Fruit fly (Drosophila melanogaster) whole organism, wandering third instar larva: Measurements from ENCODE around the gene CG15211.

ENCODE experiments used
- Abd-B ChIP-seq: fragments of >200 bp; optimal IDR thresholded peaks from 2 replicates; lab custom pipeline; 2017; ENCODE audit warnings: missing biosample characterization, missing genetic modification characterization
- CG32264 ChIP-seq: fragments of 200-800 bp; sonication (Bioruptor generic); optimal IDR thresholded peaks from 2 replicates; lab custom pipeline; 2016; ENCODE audit warnings: missing biosample characterization, missing genetic modification characterization
- CrebA ChIP-seq: fragments of 200-800 bp; sonication (Bioruptor generic); optimal IDR thresholded peaks from 2 replicates; lab custom pipeline; 2016; ENCODE audit warnings: missing biosample characterization, mild to moderate bottlenecking, missing genetic modification characterization, borderline replicate concordance
- Dfd ChIP-seq: fragments of >200 bp; optimal IDR thresholded peaks from 2 replicates; lab custom pipeline; 2017; ENCODE audit warnings: missing biosample characterization, missing genetic modification characterization
- GATAd ChIP-seq: sonication (Bioruptor generic); optimal IDR thresholded peaks from 2 replicates; lab custom pipeline; 2016; ENCODE audit warnings: missing biosample characterization, missing genetic modification characterization
- HLH106 ChIP-seq: fragments of 200-800 bp; optimal IDR thresholded peaks from 3 replicates; lab custom pipeline; 2019; ENCODE audit warnings: missing biosample characterization, mild to moderate bottlenecking, missing genetic modification characterization, moderate library complexity
- Hr78 ChIP-seq: fragments of >200 bp; optimal IDR thresholded peaks from 2 replicates; lab custom pipeline; 2017; ENCODE audit warnings: missing biosample characterization, missing genetic modification characterization
- Hr83 ChIP-seq: fragments of 200-300 bp; sonication (Bioruptor generic); optimal IDR thresholded peaks from 2 replicates; lab custom pipeline; 2016; ENCODE audit warnings: missing biosample characterization, mild to moderate bottlenecking, missing genetic modification characterization, moderate library complexity; ENCODE audit not compliant: poor library complexity, severe bottlenecking
- Mio ChIP-seq: sonication (Bioruptor generic); optimal IDR thresholded peaks from 2 replicates; lab custom pipeline; 2016; ENCODE audit warnings: missing biosample characterization, missing genetic modification characterization
- Myc ChIP-seq: fragments of >200 bp; optimal IDR thresholded peaks from 2 replicates; lab custom pipeline; 2017
- N ChIP-seq: fragments of >200 bp; optimal IDR thresholded peaks from 2 replicates; lab custom pipeline; 2018; ENCODE audit warnings: missing biosample characterization, missing external identifiers, missing genetic modification characterization
- OdsH ChIP-seq: fragments of 200-800 bp; sonication (Bioruptor generic); optimal IDR thresholded peaks from 2 replicates; lab custom pipeline; 2016; ENCODE audit warnings: missing biosample characterization, mild to moderate bottlenecking, missing genetic modification characterization
- Rel ChIP-seq, 2 experiments: fragments of 200-800 bp; sonication (Bioruptor generic) in 1 of 2; optimal IDR thresholded peaks; 2 replicates in 1 of 2; 3 replicates in 1 of 2; lab custom pipeline; 2016 to 2019; ENCODE audit warnings: mild to moderate bottlenecking in 2 of 2, missing biosample characterization in 2 of 2, missing genetic modification characterization in 2 of 2, moderate library complexity in 1 of 2
- Sp1 ChIP-seq: fragments of 200-800 bp; sonication (Bioruptor generic); optimal IDR thresholded peaks from 3 replicates; lab custom pipeline; 2019; ENCODE audit warnings: missing biosample characterization, mild to moderate bottlenecking, missing genetic modification characterization, moderate library complexity
- Vsx2 ChIP-seq: fragments of 200-300, 225-300 bp; sonication (Bioruptor generic); optimal IDR thresholded peaks from 2 replicates; lab custom pipeline; 2018; ENCODE audit warnings: missing biosample characterization, missing genetic modification characterization; ENCODE audit not compliant: partially characterized antibody
- br ChIP-seq: fragments of 200-800 bp; sonication (Bioruptor generic); optimal IDR thresholded peaks from 2 replicates; lab custom pipeline; 2016; ENCODE audit warnings: missing biosample characterization, missing genetic modification characterization
- brk ChIP-seq: fragments of 200-800 bp; sonication (Bioruptor generic); optimal IDR thresholded peaks from 2 replicates; lab custom pipeline; 2016; ENCODE audit warnings: missing biosample characterization, mild to moderate bottlenecking, missing genetic modification characterization
- dl ChIP-seq, 2 experiments: fragments of 175-275, 200-275 bp in 1 of 2; fragments of 200-275 bp in 1 of 2; sonication (Bioruptor generic); optimal IDR thresholded peaks; lab custom pipeline; 2018; ENCODE audit warnings: mild to moderate bottlenecking in 2 of 2, missing biosample characterization in 2 of 2, missing genetic modification characterization in 2 of 2, moderate library complexity in 2 of 2; ENCODE audit not compliant: partially characterized antibody in 2 of 2, insufficient read depth in 1 of 2
- dmrt93B ChIP-seq: fragments of 200-800 bp; sonication (Bioruptor generic); optimal IDR thresholded peaks from 2 replicates; lab custom pipeline; 2018; ENCODE audit warnings: missing biosample characterization, mild to moderate bottlenecking, missing genetic modification characterization
- dsf ChIP-seq: sonication (Bioruptor generic); optimal IDR thresholded peaks from 2 replicates; lab custom pipeline; 2016; ENCODE audit warnings: missing biosample characterization, missing genetic modification characterization, borderline replicate concordance
- ey ChIP-seq: fragments of 200-800 bp; sonication (Bioruptor generic); optimal IDR thresholded peaks from 2 replicates; lab custom pipeline; 2016; ENCODE audit warnings: missing biosample characterization, missing genetic modification characterization
- foxo ChIP-seq, 2 experiments: fragments of 200-800 bp; sonication (Bioruptor generic); optimal IDR thresholded peaks; 2 replicates in 1 of 2; 3 replicates in 1 of 2; lab custom pipeline; 2016 to 2017; ENCODE audit warnings: missing biosample characterization in 2 of 2, missing genetic modification characterization in 2 of 2
- fru ChIP-seq: fragments of 200-800 bp; sonication (Bioruptor generic); optimal IDR thresholded peaks from 3 replicates; lab custom pipeline; 2016; ENCODE audit warnings: missing biosample characterization, mild to moderate bottlenecking, missing genetic modification characterization
- h ChIP-seq: fragments of 200-800 bp; sonication (Bioruptor generic); optimal IDR thresholded peaks from 3 replicates; lab custom pipeline; 2016; ENCODE audit warnings: missing biosample characterization, mild to moderate bottlenecking, missing genetic modification characterization
- jim ChIP-seq: fragments of 175-275, 200-325 bp; sonication (Bioruptor generic); optimal IDR thresholded peaks from 2 replicates; lab custom pipeline; 2016; ENCODE audit warnings: missing biosample characterization, mild to moderate bottlenecking, missing genetic modification characterization
- lola ChIP-seq: fragments of >200 bp; optimal IDR thresholded peaks from 2 replicates; lab custom pipeline; 2017; ENCODE audit warnings: missing biosample characterization, missing genetic modification characterization
- pan ChIP-seq: fragments of >200 bp; optimal IDR thresholded peaks from 2 replicates; lab custom pipeline; 2017
- psq ChIP-seq: fragments of 200-800 bp; sonication (Bioruptor generic); optimal IDR thresholded peaks from 3 replicates; lab custom pipeline; 2017; ENCODE audit warnings: missing biosample characterization, mild to moderate bottlenecking, missing genetic modification characterization, moderate library complexity
- rgr ChIP-seq: fragments of 200-800 bp; sonication (Bioruptor generic); optimal IDR thresholded peaks from 3 replicates; lab custom pipeline; 2016; ENCODE audit warnings: missing biosample characterization, mild to moderate bottlenecking, missing genetic modification characterization
- sage ChIP-seq: fragments of 200-800 bp; sonication (Bioruptor generic); optimal IDR thresholded peaks from 2 replicates; lab custom pipeline; 2016; ENCODE audit warnings: missing biosample characterization, mild to moderate bottlenecking, missing genetic modification characterization
- tai ChIP-seq: sonication (Bioruptor generic); optimal IDR thresholded peaks from 2 replicates; lab custom pipeline; 2016; ENCODE audit warnings: missing biosample characterization, missing genetic modification characterization
- woc ChIP-seq: sonication (Bioruptor generic); optimal IDR thresholded peaks from 2 replicates; lab custom pipeline; 2016; ENCODE audit warnings: missing biosample characterization, mild to moderate bottlenecking, missing genetic modification characterization

CG15211 gene

DNA sequence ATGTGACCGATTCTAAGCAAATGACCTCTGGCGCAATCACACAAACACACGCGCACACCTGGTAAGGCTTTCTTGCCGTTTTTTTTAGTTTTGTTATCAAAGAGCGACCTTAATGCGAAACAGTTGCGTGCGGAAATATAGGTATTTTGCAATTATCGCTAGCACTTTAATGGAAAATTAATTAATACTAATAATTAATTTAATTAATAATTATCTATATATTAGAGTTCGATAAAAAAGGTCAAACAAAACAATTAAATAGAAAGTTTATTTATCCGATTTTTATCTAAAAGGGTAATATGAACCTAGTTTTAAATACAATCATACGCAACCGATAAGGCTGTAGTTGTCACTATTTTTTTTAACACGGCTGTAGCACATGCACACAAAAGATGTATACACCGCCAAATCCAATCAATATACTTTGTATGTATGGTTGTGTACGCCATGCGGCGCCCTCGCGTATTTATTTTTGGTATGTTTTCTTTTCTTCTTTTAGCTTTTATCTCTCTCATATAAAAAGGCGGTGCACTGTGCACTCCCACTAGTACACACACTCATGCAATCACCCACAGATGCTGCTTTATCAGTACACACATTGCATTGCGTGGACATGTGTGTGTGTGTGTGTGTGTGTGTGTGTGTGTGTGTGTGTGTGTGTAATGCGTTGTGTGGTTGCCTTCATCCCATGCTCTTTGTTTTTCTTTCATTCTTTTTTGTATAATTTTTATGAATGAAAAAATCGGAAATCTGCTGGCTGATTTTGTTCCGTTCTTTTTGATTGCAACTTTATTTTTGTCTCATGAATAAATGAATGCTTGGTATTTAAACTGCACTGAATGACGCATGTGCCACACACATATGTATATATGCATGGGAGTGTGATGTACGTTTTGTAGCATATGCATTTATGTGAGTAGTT is 30.4 kb downstream of the CG15211 start:
- TF ChIP-seq pan (lab: Kevin White, UChicago) (no peak), HLH106 (tag; lab: Kevin White, UChicago) (peak; percentile 66), OdsH (GFP tag; lab: Kevin White, UChicago) (peak; percentile 21), jim (GFP tag; lab: Kevin White, UChicago) (no peak), Sp1 (GFP tag; lab: Kevin White, UChicago) (peak; percentile 65), foxo (GFP tag; optimal IDR thresholded peaks at IDR 0.05; lab: Kevin White, UChicago) (peak in 1 of 2 experiments; percentile 61), ey (peak; percentile 13), dmrt93B (GFP tag; lab: Kevin White, UChicago) (peak; percentile 39), h (GFP tag; lab: Kevin White, UChicago) (peak; percentile 25), sage (GFP tag; lab: Kevin White, UChicago) (peak; percentile 18), Rel (GFP tag; optimal IDR thresholded peaks at IDR 0.05; lab: Kevin White, UChicago) (no peak), Rel (tag; optimal IDR thresholded peaks at IDR 0.05; lab: Kevin White, UChicago) (peak; percentile 24), woc (GFP tag; lab: Kevin White, UChicago) (peak; percentile 28), fru (GFP tag; lab: Kevin White, UChicago) (peak; percentile 19), Myc (lab: Kevin White, UChicago) (no peak), psq (GFP tag; lab: Kevin White, UChicago) (peak; percentile 65), dsf (GFP tag; lab: Kevin White, UChicago) (no peak), Mio (GFP tag; lab: Kevin White, UChicago) (no peak), brk (GFP tag; lab: Kevin White, UChicago) (no peak), rgr (GFP tag; lab: Kevin White, UChicago) (peak; percentile 39)

DNA sequence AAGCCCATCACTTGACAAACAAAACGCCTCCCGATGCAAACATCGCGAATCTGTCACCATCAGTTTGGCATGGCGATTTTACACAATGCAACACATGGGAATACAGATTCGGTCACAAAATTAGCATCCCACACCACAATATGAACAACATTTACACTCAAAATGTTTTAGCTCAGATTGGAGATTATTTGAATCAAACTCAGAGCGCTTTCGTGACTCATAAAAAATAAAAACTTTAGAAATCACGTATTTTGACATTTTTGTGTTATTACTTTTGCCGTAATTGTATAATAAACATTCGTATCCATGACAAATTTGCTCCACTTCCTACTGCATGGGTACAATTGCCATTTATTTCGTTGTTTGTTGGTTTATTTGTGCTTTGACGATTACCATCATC is 31.7 kb downstream of the CG15211 start:
- TF ChIP-seq sage (GFP tag; lab: Kevin White, UChicago) (no peak), Hr78 (GFP tag; lab: Kevin White, UChicago) (no peak), tai (GFP tag; lab: Kevin White, UChicago) (no peak), Mio (GFP tag; lab: Kevin White, UChicago) (no peak), ey (no peak), br (GFP tag; lab: Kevin White, UChicago) (no peak), Rel (GFP tag; optimal IDR thresholded peaks at IDR 0.05; lab: Kevin White, UChicago) (no peak), Rel (tag; optimal IDR thresholded peaks at IDR 0.05; lab: Kevin White, UChicago) (no peak), CrebA (GFP tag; lab: Kevin White, UChicago) (no peak), dmrt93B (GFP tag; lab: Kevin White, UChicago) (no peak), Dfd (no peak), GATAd (GFP tag; lab: Kevin White, UChicago) (no peak), fru (GFP tag; lab: Kevin White, UChicago) (peak; percentile 1), lola (GFP tag; lab: Kevin White, UChicago) (no peak), dsf (GFP tag; lab: Kevin White, UChicago) (no peak), rgr (GFP tag; lab: Kevin White, UChicago) (peak; percentile 14), psq (GFP tag; lab: Kevin White, UChicago) (no peak), Abd-B (no peak), pan (lab: Kevin White, UChicago) (no peak), Vsx2 (no peak), OdsH (GFP tag; lab: Kevin White, UChicago) (no peak), h (GFP tag; lab: Kevin White, UChicago) (peak; percentile 2), Hr83 (GFP tag; lab: Kevin White, UChicago) (no peak), foxo (GFP tag; optimal IDR thresholded peaks at IDR 0.05; lab: Kevin White, UChicago) (peak in 1 of 2 experiments; percentile 27), brk (GFP tag; lab: Kevin White, UChicago) (no peak), N (GFP tag; lab: Kevin White, UChicago) (no peak), CG32264 (GFP tag; lab: Kevin White, UChicago) (no peak), jim (GFP tag; lab: Kevin White, UChicago) (no peak), Sp1 (GFP tag; lab: Kevin White, UChicago) (no peak), dl (GFP tag; optimal IDR thresholded peaks at IDR 0.05; lab: Kevin White, UChicago; ENCODE audit: insufficient read depth in 1 of 2, partially characterized antibody in 2 of 2) (no peak)
